Worm (Caenorhabditis elegans) whole organism, L4 larva: ENCODE data around the gene M153.3.

ENCODE experiments used
- lin-29 ChIP-seq: fragments of 200-800 bp; sonication (Bioruptor generic); IDR thresholded peaks from 2 replicates; pipeline ENCODE4 v1.3.6; 2022; ENCODE audit warnings: missing genetic modification reagents, missing genetic modification characterization, missing compliant biosample characterization
- nhr-6 ChIP-seq: fragments of 150-350 bp; optimal IDR thresholded peaks from 2 replicates; lab custom pipeline; 2014; ENCODE audit warnings: missing biosample characterization, missing genetic modification characterization
- ztf-11 ChIP-seq: fragments of 150-350 bp; optimal IDR thresholded peaks from 2 replicates; lab custom pipeline; 2014; ENCODE audit warnings: missing biosample characterization, missing genetic modification characterization

DNA sequence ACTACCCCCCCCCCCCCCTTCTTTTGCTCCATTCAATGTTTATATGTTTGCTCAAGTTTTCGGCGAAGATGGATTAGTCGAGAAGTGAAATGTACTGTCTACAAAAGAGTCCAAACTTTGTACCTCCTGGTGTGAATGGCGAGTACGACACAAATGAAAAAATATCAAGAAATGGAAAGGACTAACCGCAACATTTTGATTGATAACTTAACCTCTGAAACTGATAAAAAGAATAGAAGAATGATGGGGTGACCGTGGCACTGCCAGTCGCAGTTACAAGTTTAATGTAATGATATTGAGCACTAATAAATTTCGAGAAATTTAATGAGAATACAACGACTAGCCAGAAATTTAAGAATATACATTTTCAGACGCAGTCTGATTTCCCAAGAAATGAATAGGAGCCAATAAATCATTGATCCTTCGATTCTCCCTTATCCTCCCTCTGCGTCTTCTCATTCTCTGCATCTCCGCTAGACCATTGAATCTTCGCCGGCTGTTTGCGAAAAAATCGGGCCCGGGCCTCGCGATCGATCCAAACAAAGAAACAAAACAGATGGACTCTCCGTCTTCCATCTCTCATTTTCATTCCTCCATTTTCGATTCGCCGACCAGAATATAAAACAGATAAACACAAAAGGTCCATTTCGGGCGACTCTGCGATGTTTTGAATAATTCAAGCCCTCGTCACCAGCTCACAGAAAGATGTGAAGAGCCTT is 32.2 kb downstream of the M153.3 start:
- TF ChIP-seq ztf-11 (tag; lab: Kevin White, UChicago) (no peak), lin-29 (no peak), nhr-6 (no peak)
